Worm (Caenorhabditis elegans): ENCODE measurements around the gene cgp-1.

The cgp-1 gene

DNA sequence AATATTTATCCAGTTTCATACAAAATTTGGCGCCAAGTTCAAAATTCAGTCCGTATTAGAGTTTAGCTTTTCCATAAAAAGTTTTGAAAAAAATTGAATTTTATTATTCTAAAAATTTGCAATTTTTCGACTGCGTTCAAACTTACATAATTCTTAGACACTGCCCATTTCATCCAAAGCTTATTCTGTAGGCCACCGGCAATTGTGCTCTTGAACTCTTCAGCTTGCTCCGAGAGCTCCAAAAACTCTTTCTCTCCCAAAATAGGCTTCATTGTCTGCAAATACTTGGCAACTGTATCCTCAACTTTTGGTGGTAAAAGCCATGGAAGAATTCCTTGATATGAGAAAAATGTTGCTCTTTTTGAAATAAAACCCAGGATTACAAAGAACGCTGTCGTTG lies 27.5 kb upstream of the cgp-1 start:
- TF ChIP-seq tbx-37 (GFP tag; conservative IDR thresholded peaks at IDR 0.05) (no peak), hmg-4 (GFP tag; optimal IDR thresholded peaks at IDR 0.05) (no peak), ceh-13 (GFP tag; optimal IDR thresholded peaks at IDR 0.05) (no peak), hmbx-1 (tag; optimal IDR thresholded peaks at IDR 0.05) (no peak), hnd-1 (tag; optimal IDR thresholded peaks at IDR 0.05) (no peak), flt-1 (GFP tag; IDR thresholded peaks at IDR 0.05) (no peak), tbx-11 (GFP tag; IDR thresholded peaks at IDR 0.05) (no peak), sea-1 (GFP tag; conservative IDR thresholded peaks at IDR 0.05) (no peak), scrt-1 (GFP tag; IDR thresholded peaks at IDR 0.05) (no peak), ceh-36 (tag; optimal IDR thresholded peaks at IDR 0.05) (no peak), tra-4 (tag; optimal IDR thresholded peaks at IDR 0.05) (no peak), ets-7 (tag; optimal IDR thresholded peaks at IDR 0.05) (no peak), F13C5.2 (tag; optimal IDR thresholded peaks at IDR 0.05) (no peak), pes-1 (GFP tag; IDR thresholded peaks at IDR 0.05) (no peak), B0310.2 (tag; optimal IDR thresholded peaks at IDR 0.05) (no peak), ama-1 (optimal IDR thresholded peaks at IDR 0.05) (no peak), aly-1 (tag; optimal IDR thresholded peaks at IDR 0.05) (no peak)

DNA sequence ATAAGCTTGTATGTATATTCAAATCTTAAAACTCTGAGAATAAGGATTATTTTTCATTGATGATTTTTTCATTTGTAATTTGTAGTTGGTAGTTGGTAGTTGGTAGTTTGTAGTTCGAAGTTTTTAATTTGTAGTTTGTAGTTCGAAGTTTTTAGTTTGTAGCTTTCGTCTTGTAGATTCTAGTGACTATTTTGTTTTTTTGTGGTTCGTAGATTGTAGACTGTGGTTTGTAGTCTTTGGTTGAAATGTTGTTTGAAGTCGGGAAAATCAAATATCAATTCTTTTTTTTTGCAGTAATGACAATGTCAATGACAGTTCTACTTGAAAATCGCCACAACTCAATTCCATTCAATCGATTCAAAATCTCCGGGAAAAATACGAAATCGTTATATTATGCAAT lies 23.1 kb upstream of the cgp-1 start:
- no peak for TF ChIP-seq tra-4 (tag; optimal IDR thresholded peaks at IDR 0.05)
- no peak for TF ChIP-seq scrt-1 (GFP tag; IDR thresholded peaks at IDR 0.05)
- TF ChIP-seq tbx-37 (GFP tag; conservative IDR thresholded peaks at IDR 0.05), result no peak
- no peak for TF ChIP-seq F13C5.2 (tag; optimal IDR thresholded peaks at IDR 0.05)
- TF ChIP-seq ceh-36 (tag; optimal IDR thresholded peaks at IDR 0.05), result no peak
- TF ChIP-seq flt-1 (GFP tag; IDR thresholded peaks at IDR 0.05), result no peak
- no peak for TF ChIP-seq ets-7 (tag; optimal IDR thresholded peaks at IDR 0.05)
- no peak for TF ChIP-seq ama-1 (optimal IDR thresholded peaks at IDR 0.05)
- no peak for TF ChIP-seq sea-1 (GFP tag; conservative IDR thresholded peaks at IDR 0.05)
- no peak for TF ChIP-seq hnd-1 (tag; optimal IDR thresholded peaks at IDR 0.05)
- no peak for TF ChIP-seq tbx-11 (GFP tag; IDR thresholded peaks at IDR 0.05)
- TF ChIP-seq hmg-4 (GFP tag; optimal IDR thresholded peaks at IDR 0.05), result no peak
- TF ChIP-seq B0310.2 (tag; optimal IDR thresholded peaks at IDR 0.05), result no peak
- TF ChIP-seq aly-1 (tag; optimal IDR thresholded peaks at IDR 0.05), result no peak
- no peak for TF ChIP-seq ceh-13 (GFP tag; optimal IDR thresholded peaks at IDR 0.05)
- no peak for TF ChIP-seq pes-1 (GFP tag; IDR thresholded peaks at IDR 0.05)

DNA sequence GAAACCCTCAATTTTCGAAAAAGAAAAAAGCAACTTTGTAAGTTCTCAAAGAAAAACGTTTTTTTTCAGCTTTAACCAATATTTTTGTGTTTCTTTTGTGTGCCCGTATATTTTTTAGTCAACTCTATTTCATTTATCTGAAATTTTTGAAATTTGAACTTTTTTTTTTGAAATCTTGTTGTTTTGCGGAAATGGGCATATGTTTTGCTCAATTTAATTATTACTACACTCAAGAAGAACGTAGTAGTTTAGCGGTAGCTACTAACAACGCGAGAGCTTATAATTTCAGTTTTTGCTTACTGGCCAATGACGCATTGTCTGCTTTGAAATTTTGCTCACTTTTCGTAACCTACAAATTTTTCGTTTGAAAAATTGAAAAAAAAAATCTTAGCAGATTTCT lies 22.2 kb upstream of the cgp-1 start, which contains the start of gene srh-82:
Gene srh-82, plus strand, starts transcription at position 301 of the 400 bp plus-strand sequence.
- TF ChIP-seq ama-1 (optimal IDR thresholded peaks at IDR 0.05) (no peak), tbx-11 (GFP tag; IDR thresholded peaks at IDR 0.05) (no peak), B0310.2 (tag; optimal IDR thresholded peaks at IDR 0.05) (no peak), tbx-37 (GFP tag; conservative IDR thresholded peaks at IDR 0.05) (no peak), pes-1 (GFP tag; IDR thresholded peaks at IDR 0.05) (no peak), flt-1 (GFP tag; IDR thresholded peaks at IDR 0.05) (no peak), sea-1 (GFP tag; conservative IDR thresholded peaks at IDR 0.05) (no peak), F13C5.2 (tag; optimal IDR thresholded peaks at IDR 0.05) (no peak), ets-7 (tag; optimal IDR thresholded peaks at IDR 0.05) (no peak), hnd-1 (tag; optimal IDR thresholded peaks at IDR 0.05) (no peak), aly-1 (tag; optimal IDR thresholded peaks at IDR 0.05) (no peak), hmg-4 (GFP tag; optimal IDR thresholded peaks at IDR 0.05) (no peak)

DNA sequence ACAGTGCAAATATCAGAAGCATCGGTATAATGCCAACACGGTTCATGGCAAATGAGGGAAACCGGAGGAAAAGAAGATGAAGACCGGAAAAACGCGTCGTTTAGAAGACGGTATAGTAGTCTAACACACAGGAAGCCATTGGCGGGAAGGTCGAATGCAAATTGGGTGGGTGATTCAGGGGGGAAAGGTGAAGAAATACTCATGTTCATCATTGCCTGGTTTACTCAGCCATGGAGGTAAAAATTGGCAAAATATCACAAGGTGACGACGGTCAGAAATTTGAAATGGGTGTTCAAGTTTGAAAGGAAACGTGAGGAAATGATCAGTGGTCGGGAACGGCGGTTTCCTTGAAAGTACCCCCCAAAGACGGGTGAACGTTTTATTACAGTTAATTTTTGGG lies 18.7 kb upstream of the cgp-1 start, which contains the start of gene W03F9.11:
Gene W03F9.11, minus strand, starts transcription at position 101 of the 400 bp plus-strand sequence.
- TF ChIP-seq B0310.2 (tag; optimal IDR thresholded peaks at IDR 0.05), result no peak
- TF ChIP-seq scrt-1 (GFP tag; IDR thresholded peaks at IDR 0.05), result no peak
- TF ChIP-seq pes-1 (GFP tag; IDR thresholded peaks at IDR 0.05), result no peak
- no peak for TF ChIP-seq tbx-37 (GFP tag; conservative IDR thresholded peaks at IDR 0.05)
- TF ChIP-seq sea-1 (GFP tag; conservative IDR thresholded peaks at IDR 0.05), result no peak
- TF ChIP-seq hnd-1 (tag; optimal IDR thresholded peaks at IDR 0.05), result no peak
- no peak for TF ChIP-seq hmg-4 (GFP tag; optimal IDR thresholded peaks at IDR 0.05)
- TF ChIP-seq ceh-13 (GFP tag; optimal IDR thresholded peaks at IDR 0.05), result no peak

DNA sequence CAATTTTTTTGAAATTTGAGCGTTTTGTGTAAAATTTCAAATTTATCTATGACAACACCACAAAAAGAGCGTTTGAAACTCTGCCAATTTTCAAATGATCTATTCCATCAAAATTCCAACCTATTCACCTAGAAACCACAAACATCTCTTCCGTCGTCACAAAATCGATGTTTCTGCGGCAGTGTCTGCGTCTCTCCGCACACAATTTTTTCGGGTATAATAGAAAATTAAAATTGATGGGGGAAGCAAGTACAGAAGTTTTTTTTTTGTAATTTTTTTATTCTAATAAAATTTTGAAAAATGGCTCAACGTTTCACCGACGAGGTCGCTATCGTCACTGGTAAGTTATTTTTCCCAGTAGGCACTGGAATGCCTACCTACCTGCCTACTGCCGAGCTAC lies 16.0 kb upstream of the cgp-1 start, which contains the start of gene W03F9.9:
Gene W03F9.9, plus strand, starts transcription at position 301 of the 400 bp plus-strand sequence.
- TF ChIP-seq ama-1 (optimal IDR thresholded peaks at IDR 0.05) (no peak), hnd-1 (tag; optimal IDR thresholded peaks at IDR 0.05) (no peak), F13C5.2 (tag; optimal IDR thresholded peaks at IDR 0.05) (no peak), ets-7 (tag; optimal IDR thresholded peaks at IDR 0.05) (no peak), hmbx-1 (tag; optimal IDR thresholded peaks at IDR 0.05) (no peak), tbx-11 (GFP tag; IDR thresholded peaks at IDR 0.05) (no peak), ceh-36 (tag; optimal IDR thresholded peaks at IDR 0.05) (no peak), aly-1 (tag; optimal IDR thresholded peaks at IDR 0.05) (no peak), scrt-1 (GFP tag; IDR thresholded peaks at IDR 0.05) (no peak), sea-1 (GFP tag; conservative IDR thresholded peaks at IDR 0.05) (no peak), tbx-37 (GFP tag; conservative IDR thresholded peaks at IDR 0.05) (no peak), flt-1 (GFP tag; IDR thresholded peaks at IDR 0.05) (no peak), tra-4 (tag; optimal IDR thresholded peaks at IDR 0.05) (no peak), B0310.2 (tag; optimal IDR thresholded peaks at IDR 0.05) (no peak), hmg-4 (GFP tag; optimal IDR thresholded peaks at IDR 0.05) (no peak), ceh-13 (GFP tag; optimal IDR thresholded peaks at IDR 0.05) (no peak), pes-1 (GFP tag; IDR thresholded peaks at IDR 0.05) (no peak)

DNA sequence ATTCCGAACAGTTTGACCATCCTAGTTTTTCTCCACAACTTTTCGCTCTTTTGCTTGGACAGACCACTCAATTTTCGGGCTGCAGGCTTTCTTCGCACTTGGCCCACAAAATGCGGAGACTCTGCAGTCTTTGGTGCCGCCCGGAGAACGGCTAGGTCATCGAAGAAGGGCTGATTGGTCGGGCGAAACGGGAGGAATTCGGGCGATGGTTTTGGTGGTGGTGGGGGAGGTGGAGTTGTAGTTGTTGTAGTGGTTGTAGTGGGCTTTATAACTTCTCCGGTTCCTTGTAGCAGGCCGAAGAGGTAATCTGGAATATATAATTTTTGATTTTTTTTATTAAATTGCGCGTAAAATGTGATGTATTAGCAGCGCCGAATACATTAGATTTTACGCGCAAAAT lies 15.1 kb upstream of the cgp-1 start:
- TF ChIP-seq flt-1 (GFP tag; IDR thresholded peaks at IDR 0.05), result no peak
- TF ChIP-seq hmg-4 (GFP tag; optimal IDR thresholded peaks at IDR 0.05), result no peak
- no peak for TF ChIP-seq ama-1 (optimal IDR thresholded peaks at IDR 0.05)
- no peak for TF ChIP-seq ets-7 (tag; optimal IDR thresholded peaks at IDR 0.05)
- no peak for TF ChIP-seq ceh-13 (GFP tag; optimal IDR thresholded peaks at IDR 0.05)
- no peak for TF ChIP-seq pes-1 (GFP tag; IDR thresholded peaks at IDR 0.05)
- TF ChIP-seq hmbx-1 (tag; optimal IDR thresholded peaks at IDR 0.05), result no peak
- no peak for TF ChIP-seq hnd-1 (tag; optimal IDR thresholded peaks at IDR 0.05)
- no peak for TF ChIP-seq sea-1 (GFP tag; conservative IDR thresholded peaks at IDR 0.05)
- TF ChIP-seq tbx-37 (GFP tag; conservative IDR thresholded peaks at IDR 0.05), result no peak
- TF ChIP-seq tra-4 (tag; optimal IDR thresholded peaks at IDR 0.05), result no peak
- TF ChIP-seq scrt-1 (GFP tag; IDR thresholded peaks at IDR 0.05), result no peak
- TF ChIP-seq tbx-11 (GFP tag; IDR thresholded peaks at IDR 0.05), result no peak
- TF ChIP-seq aly-1 (tag; optimal IDR thresholded peaks at IDR 0.05), result no peak

DNA sequence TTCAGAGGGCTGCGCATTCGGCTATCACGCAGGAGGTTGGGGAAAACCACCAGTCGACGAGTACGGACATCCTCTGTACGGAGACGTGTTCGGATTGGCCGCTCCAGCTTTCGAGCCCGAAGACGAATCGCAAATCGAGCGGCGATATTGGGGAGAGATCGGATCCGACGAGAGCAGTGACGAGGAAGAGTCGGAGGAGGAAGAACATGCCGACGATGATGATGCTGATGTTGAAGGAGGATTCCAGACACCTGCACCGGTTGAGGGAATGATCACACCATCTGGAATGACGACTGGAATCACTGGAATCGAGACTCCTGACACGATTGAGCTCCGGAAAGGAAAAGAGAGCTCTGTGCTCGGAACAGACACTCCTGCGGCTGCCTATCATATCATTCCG lies 7.6 kb upstream of the cgp-1 start:
- TF ChIP-seq scrt-1 (GFP tag; IDR thresholded peaks at IDR 0.05), result no peak
- no peak for TF ChIP-seq flt-1 (GFP tag; IDR thresholded peaks at IDR 0.05)
- TF ChIP-seq tbx-11 (GFP tag; IDR thresholded peaks at IDR 0.05), result no peak
- TF ChIP-seq tbx-37 (GFP tag; conservative IDR thresholded peaks at IDR 0.05), result no peak
- TF ChIP-seq hmg-4 (GFP tag; optimal IDR thresholded peaks at IDR 0.05), result no peak
